Fruit fly (Drosophila melanogaster) whole organism, embryonic: ENCODE results near the gene SmD1.

Source experiments
- CG10431 ChIP-seq: fragments of 200-800 bp; sonication (Bioruptor generic); optimal IDR thresholded peaks from 3 replicates; lab custom pipeline; 2018; ENCODE audit warnings: missing biosample characterization, mild to moderate bottlenecking, missing genetic modification characterization
- CG11093 ChIP-seq: fragments of 200-800 bp; sonication (Bioruptor generic); IDR thresholded peaks from 3 replicates; pipeline ENCODE4 v1.3.6; 2022; ENCODE audit warnings: missing biosample characterization, missing genetic modification characterization
- CG1233 ChIP-seq: fragments of 200-800 bp; sonication (Bioruptor generic); optimal IDR thresholded peaks from 4 replicates; lab custom pipeline; 2018; ENCODE audit warnings: missing biosample characterization, mild to moderate bottlenecking, missing genetic modification characterization
- CG13296 ChIP-seq: fragments of 200-800 bp; sonication (Bioruptor generic); optimal IDR thresholded peaks from 3 replicates; lab custom pipeline; 2018; ENCODE audit warnings: missing biosample characterization, mild to moderate bottlenecking, missing genetic modification characterization
- CG13775 ChIP-seq: fragments of 200-800 bp; sonication (Bioruptor generic); optimal IDR thresholded peaks from 3 replicates; lab custom pipeline; 2017; ENCODE audit warnings: missing biosample characterization, mild to moderate bottlenecking, missing genetic modification characterization
- CG14667 ChIP-seq: fragments of 200-800 bp; sonication (Bioruptor generic); IDR thresholded peaks from 2 replicates; pipeline ENCODE4 v1.3.6; 2022; ENCODE audit warnings: missing biosample characterization, missing genetic modification characterization
- CG15479 ChIP-seq: fragments of 200-800 bp; sonication (Bioruptor generic); optimal IDR thresholded peaks from 3 replicates; lab custom pipeline; 2019; ENCODE audit warnings: missing biosample characterization, mild to moderate bottlenecking, missing genetic modification characterization, moderate library complexity
- CG17385 ChIP-seq: fragments of 200-800 bp; sonication (Bioruptor generic); optimal IDR thresholded peaks from 3 replicates; lab custom pipeline; 2018; ENCODE audit warnings: missing biosample characterization, mild to moderate bottlenecking, missing genetic modification characterization
- CG18262 ChIP-seq: fragments of 200-800 bp; optimal IDR thresholded peaks from 3 replicates; lab custom pipeline; 2019; ENCODE audit warnings: missing biosample characterization, mild to moderate bottlenecking, missing genetic modification characterization, moderate library complexity
- CG2120 ChIP-seq: fragments of 200-800 bp; sonication (Bioruptor generic); optimal IDR thresholded peaks from 3 replicates; lab custom pipeline; 2016; ENCODE audit warnings: missing biosample characterization, missing genetic modification characterization
- CG30020 ChIP-seq: fragments of 200-800 bp; optimal IDR thresholded peaks from 2 replicates; lab custom pipeline; 2019; ENCODE audit warnings: missing biosample characterization, mild to moderate bottlenecking, missing genetic modification characterization, moderate library complexity
- CG31224 ChIP-seq: fragments of 200-800 bp; sonication (Bioruptor generic); IDR thresholded peaks from 2 replicates; pipeline ENCODE4 v1.3.6; 2022; ENCODE audit warnings: missing biosample characterization, missing genetic modification characterization
- CG3281 ChIP-seq: fragments of 200-800 bp; sonication (Bioruptor generic); optimal IDR thresholded peaks from 3 replicates; lab custom pipeline; 2017; ENCODE audit warnings: missing biosample characterization, mild to moderate bottlenecking, missing genetic modification characterization
- CG33557 ChIP-seq: fragments of 200-800 bp; sonication (Bioruptor generic); optimal IDR thresholded peaks from 2 replicates; lab custom pipeline; 2019; ENCODE audit warnings: missing biosample characterization, mild to moderate bottlenecking, missing genetic modification characterization, moderate library complexity
- CG5245 ChIP-seq: fragments of 200-800 bp; sonication (Bioruptor generic); optimal IDR thresholded peaks from 3 replicates; lab custom pipeline; 2016; ENCODE audit warnings: missing biosample characterization, missing genetic modification characterization
- CG8290 ChIP-seq, 3 experiments: fragments of 200-800 bp; sonication (Bioruptor generic); optimal IDR thresholded peaks; 2 replicates each; lab custom pipeline; 2016 to 2019; ENCODE audit warnings: missing biosample characterization in 3 of 3, missing genetic modification characterization in 3 of 3, mild to moderate bottlenecking in 2 of 3, moderate library complexity in 1 of 3
- CG9609 ChIP-seq: fragments of 200-800 bp; sonication (Bioruptor generic); optimal IDR thresholded peaks from 3 replicates; lab custom pipeline; 2016; ENCODE audit warnings: missing biosample characterization, missing genetic modification characterization
- CG9797 ChIP-seq: fragments of 200-800 bp; sonication (Bioruptor generic); optimal IDR thresholded peaks from 3 replicates; lab custom pipeline; 2018; ENCODE audit warnings: missing biosample characterization, mild to moderate bottlenecking, missing genetic modification characterization
- Dbx ChIP-seq: fragments of 200-800 bp; sonication (Bioruptor generic); IDR thresholded peaks from 3 replicates; pipeline ENCODE4 v1.3.6; 2022; ENCODE audit warnings: missing biosample characterization, missing genetic modification characterization
- Elba2 ChIP-seq: fragments of 200-800 bp; sonication (Bioruptor generic); optimal IDR thresholded peaks from 3 replicates; lab custom pipeline; 2016; ENCODE audit warnings: missing biosample characterization, missing genetic modification characterization
- Ets65A ChIP-seq: fragments of 200-800 bp; sonication (Bioruptor generic); peaks from one replicate; lab custom pipeline; 2016; ENCODE audit warnings: missing biosample characterization, missing genetic modification characterization
- H15 ChIP-seq: fragments of 200-800 bp; sonication (Bioruptor generic); IDR thresholded peaks from 3 replicates; pipeline ENCODE4 v1.3.6; 2022; ENCODE audit warnings: missing biosample characterization, missing genetic modification characterization
- Hey ChIP-seq: fragments of 200-800 bp; sonication (Bioruptor generic); optimal IDR thresholded peaks from 3 replicates; lab custom pipeline; 2018; ENCODE audit warnings: missing biosample characterization, mild to moderate bottlenecking, missing genetic modification characterization
- Hmr ChIP-seq: fragments of 200-800 bp; sonication (Bioruptor generic); optimal IDR thresholded peaks from 3 replicates; lab custom pipeline; 2017; ENCODE audit warnings: mild to moderate bottlenecking, missing biosample characterization, missing genetic modification reagents, missing genetic modification characterization
- Kr ChIP-seq: fragments of 200-800 bp; sonication (Bioruptor generic); optimal IDR thresholded peaks from 2 replicates; lab custom pipeline; 2017; ENCODE audit warnings: missing biosample characterization, mild to moderate bottlenecking, missing genetic modification characterization
- MBD-R2 ChIP-seq: fragments of 200-800 bp; sonication (Bioruptor generic); IDR thresholded peaks from 2 replicates; pipeline ENCODE4 v1.3.6; 2022; ENCODE audit warnings: missing biosample characterization, missing genetic modification characterization
- NC2β ChIP-seq: fragments of 200-800 bp; sonication (Bioruptor generic); optimal IDR thresholded peaks from 2 replicates; lab custom pipeline; 2016; ENCODE audit warnings: missing biosample characterization, missing genetic modification characterization
- Oli ChIP-seq: fragments of 200-800 bp; sonication (Bioruptor generic); optimal IDR thresholded peaks from 2 replicates; lab custom pipeline; 2018; ENCODE audit warnings: missing biosample characterization, mild to moderate bottlenecking, missing genetic modification characterization, moderate library complexity
- Six4 ChIP-seq: fragments of 200-800 bp; sonication (Bioruptor generic); optimal IDR thresholded peaks from 2 replicates; lab custom pipeline; 2016; ENCODE audit warnings: missing biosample characterization, missing genetic modification characterization
- Sox100B ChIP-seq: fragments of 200-800 bp; sonication (Bioruptor generic); optimal IDR thresholded peaks from 3 replicates; lab custom pipeline; 2018; ENCODE audit warnings: missing biosample characterization, mild to moderate bottlenecking, missing genetic modification characterization
- az2 ChIP-seq: fragments of 200-800 bp; sonication (Bioruptor generic); optimal IDR thresholded peaks from 3 replicates; lab custom pipeline; 2016; ENCODE audit warnings: missing biosample characterization, missing genetic modification characterization
- cad ChIP-seq: fragments of >200 bp; optimal IDR thresholded peaks from 2 replicates; lab custom pipeline; 2017; ENCODE audit warnings: missing biosample characterization, missing genetic modification characterization
- crol ChIP-seq: fragments of 200-800 bp; sonication (Bioruptor generic); IDR thresholded peaks from 2 replicates; pipeline ENCODE4 v1.3.6; 2022; ENCODE audit warnings: missing biosample characterization, missing genetic modification characterization
- grn ChIP-seq: fragments of 200-800 bp; sonication (Bioruptor generic); optimal IDR thresholded peaks from 3 replicates; lab custom pipeline; 2017; ENCODE audit warnings: missing biosample characterization, missing genetic modification characterization
- gsb-n ChIP-seq: fragments of 200-800 bp; sonication (Bioruptor generic); optimal IDR thresholded peaks from 3 replicates; lab custom pipeline; 2018; ENCODE audit warnings: missing biosample characterization, mild to moderate bottlenecking, missing genetic modification characterization
- jumu ChIP-seq: fragments of 200-800 bp; sonication (Bioruptor generic); optimal IDR thresholded peaks from 3 replicates; lab custom pipeline; 2016; ENCODE audit warnings: missing biosample characterization, missing genetic modification characterization
- lilli ChIP-seq: fragments of 200-800 bp; sonication (Bioruptor generic); optimal IDR thresholded peaks from 3 replicates; lab custom pipeline; 2016; ENCODE audit warnings: missing biosample characterization, missing genetic modification characterization
- luna ChIP-seq: fragments of 200-800 bp; sonication (Bioruptor generic); optimal IDR thresholded peaks from 2 replicates; lab custom pipeline; 2016; ENCODE audit warnings: missing biosample characterization, missing genetic modification characterization
- mirr ChIP-seq: fragments of 200-800 bp; sonication (Bioruptor generic); optimal IDR thresholded peaks from 3 replicates; lab custom pipeline; 2018; ENCODE audit warnings: missing biosample characterization, mild to moderate bottlenecking, missing genetic modification characterization
- oc ChIP-seq: fragments of 200-800 bp; sonication (Bioruptor generic); optimal IDR thresholded peaks from 2 replicates; lab custom pipeline; 2018; ENCODE audit warnings: missing biosample characterization, mild to moderate bottlenecking, missing genetic modification characterization, moderate library complexity
- otp ChIP-seq: fragments of 200-800 bp; sonication (Bioruptor generic); IDR thresholded peaks from 3 replicates; pipeline ENCODE4, ENCODE4 v1.3.6; 2022; ENCODE audit warnings: missing biosample characterization, missing genetic modification characterization
- pfk ChIP-seq: fragments of 200-800 bp; sonication (Bioruptor generic); optimal IDR thresholded peaks from 2 replicates; lab custom pipeline; 2018; ENCODE audit warnings: missing biosample characterization, mild to moderate bottlenecking, missing genetic modification characterization, moderate library complexity
- sens ChIP-seq: fragments of 200-800 bp; sonication (Bioruptor generic); peaks from one replicate; lab custom pipeline; 2016; ENCODE audit warnings: missing biosample characterization, missing genetic modification characterization
- ttk ChIP-seq: fragments of 200-800 bp; sonication (Bioruptor generic); IDR thresholded peaks from 2 replicates; pipeline ENCODE4 v2.1.2; 2022; ENCODE audit warnings: missing biosample characterization, missing genetic modification characterization
- twi ChIP-seq: fragments of 200-800 bp; optimal IDR thresholded peaks from 2 replicates; lab custom pipeline; 2019; ENCODE audit warnings: missing biosample characterization, mild to moderate bottlenecking, missing genetic modification characterization, moderate library complexity
- wor ChIP-seq: fragments of 200-800 bp; sonication (Bioruptor generic); IDR thresholded peaks from 2 replicates; pipeline ENCODE4 v1.3.6; 2022; ENCODE audit warnings: missing biosample characterization, missing genetic modification characterization

SmD1 gene

dm6 chr3L:12729601-12730000 is 4.8 kb downstream of the SmD1 start (continued):
- peak; percentile 8 for TF ChIP-seq oc (tag; lab: Kevin White, UChicago)

- TF ChIP-seq twi (tag; lab: Kevin White, UChicago) (peak; percentile 19), CG31224 (GFP tag; lab: Robert Waterston, UW) (no peak), CG2120 (GFP tag; lab: Kevin White, UChicago) (no peak), az2 (no peak), CG14667 (GFP tag; lab: Robert Waterston, UW) (no peak), CG13296 (GFP tag; lab: Kevin White, UChicago) (no peak), CG15479 (GFP tag; lab: Kevin White, UChicago) (no peak), CG3281 (GFP tag; lab: Kevin White, UChicago) (no peak), Hmr (GFP tag; lab: Kevin White, UChicago) (no peak), CG33557 (no peak), Elba2 (GFP tag; lab: Kevin White, UChicago) (no peak), grn (GFP tag; lab: Kevin White, UChicago) (no peak), mirr (GFP tag; lab: Kevin White, UChicago) (peak; percentile 8), lilli (GFP tag; lab: Kevin White, UChicago) (no peak), CG18262 (tag; lab: Kevin White, UChicago) (no peak), Sox100B (GFP tag; lab: Kevin White, UChicago) (no peak), jumu (GFP tag; lab: Kevin White, UChicago) (no peak), Hey (tag; lab: Kevin White, UChicago) (peak; percentile 82), wor (no peak), CG5245 (GFP tag; lab: Kevin White, UChicago) (no peak), Kr (GFP tag; lab: Kevin White, UChicago) (peak; percentile 37), CG30020 (no peak), Oli (tag; lab: Kevin White, UChicago) (no peak), otp (GFP tag; lab: Robert Waterston, UW) (no peak), oc (tag; lab: Kevin White, UChicago) (peak; percentile 8), CG11093 (GFP tag; lab: Robert Waterston, UW) (no peak), CG8290 (GFP tag; optimal IDR thresholded peaks at IDR 0.05; lab: Kevin White, UChicago) (no peak), CG8290 (tag; optimal IDR thresholded peaks at IDR 0.05; lab: Kevin White, UChicago) (no peak), CG1233 (GFP tag; lab: Kevin White, UChicago) (no peak), crol (GFP tag; lab: Robert Waterston, UW) (peak; percentile 57; the same call in 1 of the 2 replicates), NC2β (no peak), pfk (no peak), cad (GFP tag; lab: Kevin White, UChicago) (no peak), CG9797 (no peak), CG9609 (GFP tag; lab: Kevin White, UChicago) (no peak), Ets65A (GFP tag; lab: Kevin White, UChicago) (no peak), sens (GFP tag; lab: Kevin White, UChicago) (no peak), CG17385 (no peak), gsb-n (tag; lab: Kevin White, UChicago) (peak; percentile 66), Dbx (GFP tag; lab: Robert Waterston, UW) (no peak), Six4 (GFP tag; lab: Kevin White, UChicago) (no peak), H15 (GFP tag; lab: Robert Waterston, UW) (no peak), luna (GFP tag; lab: Kevin White, UChicago) (no peak), CG13775 (GFP tag; lab: Kevin White, UChicago) (no peak), CG10431 (GFP tag; lab: Kevin White, UChicago) (no peak), MBD-R2 (no peak), ttk (GFP tag; lab: Robert Waterston, UW) (no peak)
Observed at dm6 chr3L:12727212-12727611, 7.2 kb downstream of the SmD1 start.
